Worm (Caenorhabditis elegans) whole organism, L2 larva: ENCODE results near the gene C13F10.6.
A peak's percentile ranks its signal among the peaks of the same experiment; 100 is the strongest.

Experiments
- ama-1 ChIP-seq: fragments of 150-350 bp; optimal IDR thresholded peaks from 2 replicates; lab custom pipeline; 2018; ENCODE audit warnings: inconsistent platforms
- fos-1 ChIP-seq: fragments of 150-350 bp; optimal IDR thresholded peaks from 2 replicates; lab custom pipeline; 2014; ENCODE audit warnings: missing biosample characterization, missing genetic modification characterization
- lin-13 ChIP-seq: fragments of 150-350 bp; optimal IDR thresholded peaks from 2 replicates; lab custom pipeline; 2014; ENCODE audit warnings: missing biosample characterization, missing genetic modification reagents, missing genetic modification characterization
- skn-1 ChIP-seq: sonication (generic microtip); optimal IDR thresholded peaks from 2 replicates; lab custom pipeline; 2017; ENCODE audit warnings: missing biosample characterization, missing genetic modification characterization
- snpc-4 ChIP-seq: fragments of 150-350 bp; optimal IDR thresholded peaks from 2 replicates; lab custom pipeline; 2014; ENCODE audit warnings: missing biosample characterization, missing genetic modification characterization
- unc-62 ChIP-seq: fragments of 150-350 bp; optimal IDR thresholded peaks from 2 replicates; lab custom pipeline; 2014; ENCODE audit warnings: missing biosample characterization, missing genetic modification reagents, missing genetic modification characterization
- zag-1 ChIP-seq: fragments of 150-350 bp; optimal IDR thresholded peaks from 2 replicates; lab custom pipeline; 2014; ENCODE audit warnings: missing biosample characterization, missing genetic modification characterization

DNA sequence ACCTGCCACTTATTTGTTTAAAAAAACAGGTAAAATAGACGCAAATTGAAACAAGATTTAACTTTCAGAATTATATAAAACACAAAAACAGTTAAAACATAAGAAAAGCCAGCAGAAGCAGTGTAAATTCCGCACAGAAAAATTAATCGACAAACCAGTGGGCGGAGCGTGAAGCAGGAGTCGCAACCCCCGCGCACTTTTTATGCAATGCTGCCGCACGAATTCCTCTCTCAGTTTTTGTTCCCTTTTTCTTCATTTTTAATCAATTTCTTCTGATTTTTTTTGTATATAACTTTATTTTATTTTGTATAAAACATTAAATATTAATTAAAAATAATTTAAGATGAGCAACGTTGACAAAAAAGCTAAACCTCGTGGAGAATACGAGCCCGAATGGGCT, 10.0 kb upstream of the C13F10.6 start, which contains the start of the genes gei-6 and krr-1:
- TF ChIP-seq zag-1, result no peak
- TF ChIP-seq fos-1 (tag; lab: Kevin White, UChicago), result peak; percentile 15
- TF ChIP-seq lin-13 (GFP tag; lab: Kevin White, UChicago), result peak; percentile 10
- TF ChIP-seq ama-1, result no peak
- no peak for TF ChIP-seq unc-62 (GFP tag; lab: Kevin White, UChicago)
- no peak for TF ChIP-seq snpc-4 (tag; lab: Kevin White, UChicago)
- no peak for TF ChIP-seq skn-1
